Worm (Caenorhabditis elegans) whole organism, L1 larva: ENCODE data around the gene Y66C5A.1.

Source experiments
- aha-1 ChIP-seq: fragments of 150-350 bp; optimal IDR thresholded peaks from 2 replicates; lab custom pipeline; 2014; ENCODE audit warnings: missing biosample characterization, missing genetic modification characterization
- alr-1 ChIP-seq: fragments of 200-800 bp; sonication (Bioruptor generic); optimal IDR thresholded peaks from 2 replicates; lab custom pipeline; 2018; ENCODE audit warnings: borderline replicate concordance, mild to moderate bottlenecking, missing genetic modification characterization, missing compliant biosample characterization
- aly-2 ChIP-seq: fragments of 150-350 bp; optimal IDR thresholded peaks from 2 replicates; lab custom pipeline; 2014; ENCODE audit warnings: missing biosample characterization, missing genetic modification characterization
- ama-1 ChIP-seq: fragments of 150-350 bp; optimal IDR thresholded peaks from 2 replicates; lab custom pipeline; 2014
- blmp-1 ChIP-seq: fragments of 150-350 bp; optimal IDR thresholded peaks from 2 replicates; lab custom pipeline; 2014; ENCODE audit warnings: missing biosample characterization, missing genetic modification characterization
- ceh-63 ChIP-seq: fragments of 200-800 bp; sonication (Bioruptor generic); optimal IDR thresholded peaks from 2 replicates; lab custom pipeline; 2018; ENCODE audit warnings: mild to moderate bottlenecking, missing genetic modification characterization, missing compliant biosample characterization
- efl-3 ChIP-seq: fragments of 200-800 bp; sonication (Bioruptor generic); optimal IDR thresholded peaks from 2 replicates; lab custom pipeline; 2018; ENCODE audit warnings: mild to moderate bottlenecking, missing genetic modification characterization, missing compliant biosample characterization
- elt-2 ChIP-seq: sonication (generic microtip); optimal IDR thresholded peaks from 2 replicates; lab custom pipeline; 2016; ENCODE audit warnings: missing genetic modification characterization, mild to moderate bottlenecking, inconsistent platforms, missing compliant biosample characterization, missing genetic modification reagents
- elt-3 ChIP-seq, 6 experiments: fragments of 150-350 bp in 1 of 6; sonication (generic microtip); optimal IDR thresholded peaks; 2 replicates each; lab custom pipeline; 2017 to 2018; ENCODE audit warnings: missing biosample characterization in 6 of 6, missing genetic modification characterization in 6 of 6, inconsistent platforms in 1 of 6
- fkh-8 ChIP-seq: sonication (generic microtip); optimal IDR thresholded peaks from 2 replicates; lab custom pipeline; 2016; ENCODE audit warnings: mild to moderate bottlenecking, missing genetic modification characterization, missing compliant biosample characterization
- fos-1 ChIP-seq: fragments of 150-350 bp; optimal IDR thresholded peaks from 2 replicates; lab custom pipeline; 2014; ENCODE audit warnings: missing biosample characterization, missing genetic modification characterization
- hlh-4 ChIP-seq: sonication (generic microtip); optimal IDR thresholded peaks from 2 replicates; lab custom pipeline; 2016; ENCODE audit warnings: mild to moderate bottlenecking, missing genetic modification characterization, missing compliant biosample characterization
- hpl-2 ChIP-seq: fragments of 150-350 bp; optimal IDR thresholded peaks from 2 replicates; lab custom pipeline; 2014; ENCODE audit warnings: missing biosample characterization, missing genetic modification reagents, missing genetic modification characterization
- irx-1 ChIP-seq: sonication (generic microtip); optimal IDR thresholded peaks from 2 replicates; lab custom pipeline; 2016; ENCODE audit warnings: missing genetic modification characterization, missing compliant biosample characterization
- isw-1 ChIP-seq: fragments of 200-800 bp; sonication (Bioruptor generic); IDR thresholded peaks from 2 replicates; pipeline ENCODE4 v1.3.6; 2022; ENCODE audit warnings: missing genetic modification characterization, missing compliant biosample characterization
- lin-14 ChIP-seq: fragments of 200-800 bp; sonication (Bioruptor generic); optimal IDR thresholded peaks from 2 replicates; lab custom pipeline; 2018; ENCODE audit warnings: mild to moderate bottlenecking, missing genetic modification characterization, moderate library complexity, missing compliant biosample characterization
- lin-15B ChIP-seq: fragments of 150-350 bp; sonication (generic microtip); optimal IDR thresholded peaks from 3 replicates; lab custom pipeline; 2014; ENCODE audit warnings: missing biosample characterization, missing genetic modification characterization
- lin-35 ChIP-seq, 2 experiments: fragments of 150-350 bp; optimal IDR thresholded peaks; 2 replicates each; lab custom pipeline; 2014; ENCODE audit warnings: missing biosample characterization in 2 of 2, missing genetic modification characterization in 2 of 2, missing genetic modification reagents in 2 of 2
- lin-39 ChIP-seq: fragments of 150-350 bp; optimal IDR thresholded peaks from 2 replicates; lab custom pipeline; 2014; ENCODE audit warnings: missing biosample characterization, missing genetic modification reagents, missing genetic modification characterization
- mab-9 ChIP-seq: fragments of 200-800 bp; sonication (Bioruptor generic); IDR thresholded peaks from 2 replicates; pipeline ENCODE4 v1.3.6; 2022; ENCODE audit warnings: missing genetic modification reagents, missing genetic modification characterization, missing compliant biosample characterization
- mdl-1 ChIP-seq, 2 experiments: fragments of 150-350 bp; optimal IDR thresholded peaks; 2 replicates each; lab custom pipeline; 2014 to 2017; ENCODE audit warnings: missing biosample characterization in 2 of 2, missing genetic modification characterization in 2 of 2, inconsistent platforms in 1 of 2
- mef-2 ChIP-seq: fragments of 150-350 bp; optimal IDR thresholded peaks from 2 replicates; lab custom pipeline; 2014; ENCODE audit warnings: missing biosample characterization, missing genetic modification characterization
- mep-1 ChIP-seq: fragments of 150-350 bp; optimal IDR thresholded peaks from 2 replicates; lab custom pipeline; 2014; ENCODE audit warnings: missing biosample characterization, missing genetic modification characterization
- nhr-19 ChIP-seq: fragments of 200-800 bp; sonication (Bioruptor generic); conservative IDR thresholded peaks from 2 replicates; pipeline ENCODE4 v1.3.6; 2022; ENCODE audit warnings: missing genetic modification characterization, missing compliant biosample characterization
- nhr-20 ChIP-seq: sonication (generic microtip); optimal IDR thresholded peaks from 2 replicates; lab custom pipeline; 2016; ENCODE audit warnings: mild to moderate bottlenecking, missing genetic modification characterization, missing compliant biosample characterization
- nhr-237 ChIP-seq: fragments of 150-350 bp; optimal IDR thresholded peaks from 2 replicates; lab custom pipeline; 2014; ENCODE audit warnings: missing biosample characterization, missing genetic modification characterization
- nhr-47 ChIP-seq: sonication (generic microtip); optimal IDR thresholded peaks from 2 replicates; lab custom pipeline; 2016; ENCODE audit warnings: mild to moderate bottlenecking, missing genetic modification characterization, moderate library complexity, missing compliant biosample characterization
- nhr-71 ChIP-seq: sonication (generic microtip); optimal IDR thresholded peaks from 2 replicates; lab custom pipeline; 2016; ENCODE audit warnings: mild to moderate bottlenecking, missing genetic modification characterization, moderate library complexity, missing compliant biosample characterization
- nhr-76 ChIP-seq: sonication (generic microtip); optimal IDR thresholded peaks from 2 replicates; lab custom pipeline; 2017; ENCODE audit warnings: missing biosample characterization, missing genetic modification characterization
- nhr-85 ChIP-seq: sonication (generic microtip); peaks from one replicate; lab custom pipeline; 2016; ENCODE audit warnings: missing genetic modification characterization, inconsistent platforms, missing compliant biosample characterization
- nhr-90 ChIP-seq: sonication (generic microtip); optimal IDR thresholded peaks from 2 replicates; lab custom pipeline; 2016; ENCODE audit warnings: mild to moderate bottlenecking, missing genetic modification characterization, missing compliant biosample characterization; ENCODE audit not compliant: poor library complexity
- pag-3 ChIP-seq: sonication (generic microtip); optimal IDR thresholded peaks from 2 replicates; lab custom pipeline; 2017; ENCODE audit warnings: missing genetic modification characterization, mild to moderate bottlenecking, missing compliant biosample characterization, antibody characterized with exemption, borderline replicate concordance; ENCODE audit not compliant: insufficient read depth
- snpc-4 ChIP-seq: fragments of 150-350 bp; optimal IDR thresholded peaks from 2 replicates; lab custom pipeline; 2014; ENCODE audit warnings: missing biosample characterization, missing genetic modification characterization
- snu-23 ChIP-seq: sonication (generic microtip); optimal IDR thresholded peaks from 2 replicates; lab custom pipeline; 2016; ENCODE audit warnings: missing genetic modification characterization, missing compliant biosample characterization
- sup-37 ChIP-seq: fragments of 200-800 bp; sonication (Bioruptor generic); optimal IDR thresholded peaks from 2 replicates; lab custom pipeline; 2018; ENCODE audit warnings: mild to moderate bottlenecking, missing genetic modification characterization, missing compliant biosample characterization
- tbx-2 ChIP-seq: sonication (generic microtip); optimal IDR thresholded peaks from 2 replicates; lab custom pipeline; 2016; ENCODE audit warnings: missing genetic modification characterization, missing compliant biosample characterization
- tlp-1 ChIP-seq: fragments of 150-350 bp; optimal IDR thresholded peaks from 2 replicates; lab custom pipeline; 2014; ENCODE audit warnings: missing biosample characterization, missing genetic modification characterization
- unc-130 ChIP-seq: fragments of 150-350 bp; optimal IDR thresholded peaks from 2 replicates; lab custom pipeline; 2017; ENCODE audit warnings: missing biosample characterization, missing genetic modification characterization, inconsistent platforms
- unc-86 ChIP-seq: sonication (generic microtip); optimal IDR thresholded peaks from 2 replicates; lab custom pipeline; 2016; ENCODE audit warnings: missing genetic modification characterization, missing compliant biosample characterization
- zag-1 ChIP-seq: fragments of 150-350 bp; optimal IDR thresholded peaks from 2 replicates; lab custom pipeline; 2014; ENCODE audit warnings: missing biosample characterization, missing genetic modification characterization
- ztf-4 ChIP-seq: fragments of 150-350 bp; optimal IDR thresholded peaks from 2 replicates; lab custom pipeline; 2014; ENCODE audit warnings: missing biosample characterization, missing genetic modification characterization

Gene Y66C5A.1

ce11 chrX:14489945-14490344 is 34.6 kb upstream of the Y66C5A.1 start, which contains the start of gene his-24 (continued):
- TF ChIP-seq alr-1 (tag; lab: Kevin White, UChicago) = no peak
- TF ChIP-seq nhr-20 (tag; lab: Kevin White, UChicago) = peak; percentile 79
- TF ChIP-seq, all 84 proteins: peak for 45

- TF ChIP-seq nhr-47 (tag; lab: Kevin White, UChicago) (no peak), lin-15B (no peak), lin-39 (tag; lab: Kevin White, UChicago) (no peak), sup-37 (no peak), pag-3 (tag; lab: Kevin White, UChicago) (no peak), mdl-1 (tag; optimal IDR thresholded peaks at IDR 0.05; lab: Kevin White, UChicago) (no peak), unc-86 (tag; lab: Kevin White, UChicago) (no peak)
These were observed 32.5 kb upstream of the Y66C5A.1 start for ce11 chrX:14487832-14488231.

ce11 chrX:14487333-14487732 is 32.0 kb upstream of the Y66C5A.1 start:
- TF ChIP-seq efl-3 (peak; percentile 46), nhr-85 (tag; lab: Kevin White, UChicago) (peak; percentile 89), ama-1 (lab: Kevin White, UChicago) (no peak), aly-2 (tag; lab: Kevin White, UChicago) (no peak), lin-14 (GFP tag; lab: Kevin White, UChicago) (peak; percentile 34), irx-1 (peak; percentile 51), unc-86 (tag; lab: Kevin White, UChicago) (no peak), tbx-2 (tag; lab: Kevin White, UChicago) (peak; percentile 2), nhr-19 (no peak), nhr-71 (tag; lab: Kevin White, UChicago) (peak; percentile 31), lin-39 (tag; lab: Kevin White, UChicago) (peak; percentile 61), mep-1 (tag; lab: Kevin White, UChicago) (peak; percentile 30)

ce11 chrX:14486503-14486902 is 31.2 kb upstream of the Y66C5A.1 start:
- TF ChIP-seq pag-3 (tag; lab: Kevin White, UChicago) (no peak), snpc-4 (no peak), blmp-1 (peak; percentile 16), ztf-4 (tag; lab: Kevin White, UChicago) (no peak), nhr-76 (tag; lab: Kevin White, UChicago) (no peak), hpl-2 (GFP tag; lab: Kevin White, UChicago) (no peak), zag-1 (tag; lab: Kevin White, UChicago) (no peak), mab-9 (GFP tag; lab: Robert Waterston, UW) (no peak)

ce11 chrX:14484827-14485226 is 29.5 kb upstream of the Y66C5A.1 start, which contains the start of gene M163.8:
TSS of gene M163.8 (plus strand) at chrX:14485127.
- TF ChIP-seq elt-2 (tag; lab: Kevin White, UChicago) (no peak), snpc-4 (no peak), unc-130 (tag; lab: Kevin White, UChicago) (no peak), nhr-85 (tag; lab: Kevin White, UChicago) (peak; percentile 21), aha-1 (tag; lab: Kevin White, UChicago) (no peak), nhr-237 (tag; lab: Kevin White, UChicago) (no peak)

ce11 chrX:14481637-14482036 is 26.3 kb upstream of the Y66C5A.1 start:
- no peak for TF ChIP-seq mef-2 (tag; lab: Kevin White, UChicago)
- TF ChIP-seq snpc-4 = peak; percentile 77

ce11 chrX:14480248-14480647 is 24.9 kb upstream of the Y66C5A.1 start, which contains the start of gene gfi-3:
TSS of gene gfi-3 (plus strand) at chrX:14480572.
- TF ChIP-seq tlp-1 (tag; lab: Kevin White, UChicago) (no peak), lin-15B (peak; percentile 43), unc-130 (tag; lab: Kevin White, UChicago) (peak; percentile 51), isw-1 (GFP tag; lab: Robert Waterston, UW) (peak; percentile 64), lin-39 (tag; lab: Kevin White, UChicago) (peak; percentile 85), ceh-63 (GFP tag; lab: Kevin White, UChicago) (no peak), lin-35 (GFP tag; optimal IDR thresholded peaks at IDR 0.05; lab: Kevin White, UChicago) (peak; percentile 72 to 86), nhr-76 (tag; lab: Kevin White, UChicago) (no peak), nhr-90 (tag; lab: Kevin White, UChicago) (peak; percentile 88), elt-3 (tag; optimal IDR thresholded peaks at IDR 0.05; lab: Kevin White, UChicago) (peak in 3 of 6 experiments; percentile 7 to 74 (median 43)), fkh-8 (tag; lab: Kevin White, UChicago) (peak; percentile 49), unc-86 (tag; lab: Kevin White, UChicago) (peak; percentile 73), hlh-4 (no peak), snu-23 (GFP tag; lab: Kevin White, UChicago) (peak; percentile 88), fos-1 (tag; lab: Kevin White, UChicago) (peak; percentile 55)
